Worm (Caenorhabditis elegans) whole organism, L3 larva: Measurements from ENCODE around the gene M04B2.7.
A peak's percentile ranks its signal among the peaks of the same experiment; 100 is the strongest.

Experiments used
- R02D3.7 ChIP-seq: fragments of 150-350 bp; optimal IDR thresholded peaks from 2 replicates; lab custom pipeline; 2014; ENCODE audit warnings: missing biosample characterization, missing genetic modification characterization
- aly-2 ChIP-seq: fragments of 150-350 bp; optimal IDR thresholded peaks from 2 replicates; lab custom pipeline; 2014; ENCODE audit warnings: missing biosample characterization, missing genetic modification characterization
- ama-1 ChIP-seq: fragments of 150-350 bp; optimal IDR thresholded peaks from 2 replicates; lab custom pipeline; 2018
- ceh-16 ChIP-seq: sonication (generic microtip); optimal IDR thresholded peaks from 2 replicates; lab custom pipeline; 2017; ENCODE audit warnings: missing biosample characterization, missing genetic modification characterization
- ceh-28 ChIP-seq: fragments of 150-350 bp; optimal IDR thresholded peaks from 2 replicates; lab custom pipeline; 2014; ENCODE audit warnings: missing biosample characterization, missing genetic modification reagents, missing genetic modification characterization
- ceh-82 ChIP-seq: fragments of 150-350 bp; optimal IDR thresholded peaks from 2 replicates; lab custom pipeline; 2014; ENCODE audit warnings: missing biosample characterization, missing genetic modification characterization
- ceh-9 ChIP-seq: sonication (generic microtip); optimal IDR thresholded peaks from 2 replicates; lab custom pipeline; 2018; ENCODE audit warnings: missing biosample characterization, missing genetic modification characterization
- daf-12 ChIP-seq: fragments of 150-350 bp; optimal IDR thresholded peaks from 2 replicates; lab custom pipeline; 2014; ENCODE audit warnings: missing biosample characterization, missing genetic modification reagents, missing genetic modification characterization
- egl-27 ChIP-seq: sonication (generic microtip); optimal IDR thresholded peaks from 4 replicates; lab custom pipeline; 2017; ENCODE audit warnings: missing biosample characterization, missing genetic modification reagents, missing genetic modification characterization
- egl-5 ChIP-seq: fragments of 150-350 bp; optimal IDR thresholded peaks from 2 replicates; lab custom pipeline; 2017; ENCODE audit warnings: missing biosample characterization, missing genetic modification reagents, missing genetic modification characterization, inconsistent platforms
- elt-2 ChIP-seq: sonication (generic microtip); optimal IDR thresholded peaks from 2 replicates; lab custom pipeline; 2016; ENCODE audit warnings: missing genetic modification reagents, mild to moderate bottlenecking, missing genetic modification characterization, missing compliant biosample characterization
- elt-3 ChIP-seq, 3 experiments: fragments of 150-350 bp in 1 of 3; sonication (generic microtip) in 2 of 3; optimal IDR thresholded peaks; 2 replicates in 2 of 3; 4 replicates in 1 of 3; lab custom pipeline; 2014 to 2017; ENCODE audit warnings: missing biosample characterization in 3 of 3, missing genetic modification characterization in 3 of 3
- eor-1 ChIP-seq, 2 experiments: fragments of 150-350 bp; optimal IDR thresholded peaks; 2 replicates each; lab custom pipeline; 2014 to 2018; ENCODE audit warnings: missing biosample characterization in 2 of 2, missing genetic modification characterization in 2 of 2
- fkh-2 ChIP-seq: fragments of 150-350 bp; optimal IDR thresholded peaks from 2 replicates; lab custom pipeline; 2014; ENCODE audit warnings: missing biosample characterization, missing genetic modification reagents, missing genetic modification characterization
- hmg-11 ChIP-seq: sonication (generic microtip); optimal IDR thresholded peaks from 2 replicates; lab custom pipeline; 2016; ENCODE audit warnings: missing genetic modification characterization, missing compliant biosample characterization
- jun-1 ChIP-seq: fragments of 150-350 bp; optimal IDR thresholded peaks from 2 replicates; lab custom pipeline; 2014; ENCODE audit warnings: missing biosample characterization, missing genetic modification reagents, missing genetic modification characterization
- lin-15B ChIP-seq: fragments of 150-350 bp; optimal IDR thresholded peaks from 2 replicates; lab custom pipeline; 2014; ENCODE audit warnings: missing biosample characterization, missing genetic modification characterization
- lin-39 ChIP-seq: fragments of 150-350 bp; optimal IDR thresholded peaks from 2 replicates; lab custom pipeline; 2018; ENCODE audit warnings: missing biosample characterization, missing genetic modification reagents, missing genetic modification characterization
- lsy-12 ChIP-seq: sonication (generic microtip); optimal IDR thresholded peaks from 2 replicates; lab custom pipeline; 2016; ENCODE audit warnings: mild to moderate bottlenecking, missing genetic modification characterization, missing compliant biosample characterization
- mdl-1 ChIP-seq: fragments of 150-350 bp; optimal IDR thresholded peaks from 2 replicates; lab custom pipeline; 2014; ENCODE audit warnings: missing biosample characterization, missing genetic modification characterization
- mml-1 ChIP-seq: fragments of 150-350 bp; sonication (generic microtip); optimal IDR thresholded peaks from 3 replicates; lab custom pipeline; 2014; ENCODE audit warnings: missing biosample characterization, missing genetic modification characterization
- nfya-1 ChIP-seq: sonication (generic microtip); optimal IDR thresholded peaks from 2 replicates; lab custom pipeline; 2017; ENCODE audit warnings: missing genetic modification characterization, mild to moderate bottlenecking, missing compliant biosample characterization, antibody characterized with exemption, moderate library complexity; ENCODE audit not compliant: insufficient read depth
- nhr-11 ChIP-seq: fragments of 150-350 bp; optimal IDR thresholded peaks from 2 replicates; lab custom pipeline; 2014; ENCODE audit warnings: missing biosample characterization, missing genetic modification characterization
- nhr-12 ChIP-seq: fragments of 150-350 bp; optimal IDR thresholded peaks from 2 replicates; lab custom pipeline; 2014; ENCODE audit warnings: missing biosample characterization, missing genetic modification characterization
- nhr-237 ChIP-seq: fragments of 150-350 bp; optimal IDR thresholded peaks from 2 replicates; lab custom pipeline; 2014; ENCODE audit warnings: missing biosample characterization, missing genetic modification characterization
- nhr-25 ChIP-seq: sonication (generic microtip); optimal IDR thresholded peaks from 2 replicates; lab custom pipeline; 2017; ENCODE audit warnings: missing biosample characterization, missing genetic modification characterization
- nhr-28 ChIP-seq: fragments of 150-350 bp; optimal IDR thresholded peaks from 2 replicates; lab custom pipeline; 2014; ENCODE audit warnings: missing biosample characterization, missing genetic modification characterization
- nhr-43 ChIP-seq: sonication (generic microtip); optimal IDR thresholded peaks from 2 replicates; lab custom pipeline; 2016; ENCODE audit warnings: mild to moderate bottlenecking, missing genetic modification characterization, missing compliant biosample characterization; ENCODE audit not compliant: poor library complexity, severe bottlenecking
- nhr-67 ChIP-seq: fragments of 150-350 bp; optimal IDR thresholded peaks from 2 replicates; lab custom pipeline; 2014; ENCODE audit warnings: missing biosample characterization, missing genetic modification characterization
- pha-4 ChIP-seq: fragments of 150-350 bp; optimal IDR thresholded peaks from 2 replicates; lab custom pipeline; 2014; ENCODE audit warnings: missing biosample characterization, missing genetic modification reagents, missing genetic modification characterization
- pqm-1 ChIP-seq: fragments of 150-350 bp; optimal IDR thresholded peaks from 2 replicates; lab custom pipeline; 2017; ENCODE audit warnings: missing biosample characterization, missing genetic modification characterization, inconsistent platforms
- sea-2 ChIP-seq: fragments of 150-350 bp; sonication (generic microtip); optimal IDR thresholded peaks from 4 replicates; lab custom pipeline; 2014; ENCODE audit warnings: missing biosample characterization, missing genetic modification reagents, missing genetic modification characterization
- skn-1 ChIP-seq: fragments of 150-350 bp; optimal IDR thresholded peaks from 2 replicates; lab custom pipeline; 2014; ENCODE audit warnings: missing biosample characterization, missing genetic modification characterization
- snpc-4 ChIP-seq: fragments of 150-350 bp; optimal IDR thresholded peaks from 2 replicates; lab custom pipeline; 2014; ENCODE audit warnings: missing biosample characterization, missing genetic modification characterization
- tbx-2 ChIP-seq: sonication (generic microtip); optimal IDR thresholded peaks from 2 replicates; lab custom pipeline; 2016; ENCODE audit warnings: mild to moderate bottlenecking, missing genetic modification characterization, missing compliant biosample characterization
- unc-39 ChIP-seq: sonication (generic microtip); optimal IDR thresholded peaks from 4 replicates; lab custom pipeline; 2017; ENCODE audit warnings: missing biosample characterization, missing genetic modification characterization
- unc-62 ChIP-seq: fragments of 150-350 bp; sonication (generic microtip); optimal IDR thresholded peaks from 4 replicates; lab custom pipeline; 2014; ENCODE audit warnings: missing biosample characterization, missing genetic modification reagents, missing genetic modification characterization
- zag-1 ChIP-seq: fragments of 150-350 bp; optimal IDR thresholded peaks from 2 replicates; lab custom pipeline; 2014; ENCODE audit warnings: missing biosample characterization, missing genetic modification characterization
- ztf-11 ChIP-seq: fragments of 150-350 bp; optimal IDR thresholded peaks from 2 replicates; lab custom pipeline; 2014; ENCODE audit warnings: missing biosample characterization, missing genetic modification characterization
- ztf-4 ChIP-seq: fragments of 150-350 bp; optimal IDR thresholded peaks from 2 replicates; lab custom pipeline; 2014; ENCODE audit warnings: missing biosample characterization, missing genetic modification characterization

M04B2.7 gene

DNA sequence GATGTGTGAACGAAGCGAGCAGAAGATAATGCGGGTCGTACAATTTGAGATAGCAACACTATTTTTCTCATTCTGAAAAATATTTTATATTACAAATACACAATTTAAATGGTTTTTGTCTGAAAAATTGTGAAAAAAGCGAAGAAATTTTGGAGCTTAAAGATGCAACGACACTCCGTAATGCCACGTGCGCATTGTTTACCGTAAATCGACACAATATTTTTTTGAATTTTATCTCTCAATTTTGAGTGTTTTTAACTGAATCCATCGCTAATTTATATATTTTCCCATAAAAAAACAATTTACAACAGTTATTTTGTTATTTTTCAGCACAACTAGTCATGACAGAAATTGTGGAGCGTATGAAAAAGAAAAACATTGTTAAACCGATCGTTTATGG lies 27.6 kb downstream of the M04B2.7 start, which contains the start of the genes M04B2.4 and gfl-1:
Gene M04B2.4 (minus strand): TSS at position 72 of the 400 bp plus-strand sequence.
Gene gfl-1 (plus strand): TSS at position 331 of the 400 bp plus-strand sequence.
- TF ChIP-seq fkh-2 (no peak), pha-4 (peak; percentile 64), nhr-28 (no peak), nhr-237 (tag; lab: Kevin White, UChicago) (no peak), pqm-1 (tag; lab: Kevin White, UChicago) (peak; percentile 10), nhr-11 (tag; lab: Kevin White, UChicago) (no peak), elt-2 (tag; lab: Kevin White, UChicago) (peak; percentile 1), mdl-1 (no peak), skn-1 (no peak), eor-1 (tag; optimal IDR thresholded peaks at IDR 0.05; lab: Kevin White, UChicago) (no peak), ceh-82 (tag; lab: Kevin White, UChicago) (no peak), ama-1 (lab: Kevin White, UChicago) (no peak), egl-5 (tag; lab: Kevin White, UChicago) (no peak), sea-2 (GFP tag; lab: Kevin White, UChicago) (no peak), lin-39 (tag; lab: Kevin White, UChicago) (no peak), lin-15B (peak; percentile 23), snpc-4 (tag; lab: Kevin White, UChicago) (no peak), nhr-67 (tag; lab: Kevin White, UChicago) (no peak), nhr-43 (tag; lab: Kevin White, UChicago) (no peak), ztf-4 (no peak), ceh-28 (tag; lab: Kevin White, UChicago) (no peak), unc-62 (GFP tag; lab: Kevin White, UChicago) (no peak), lsy-12 (no peak), jun-1 (tag; lab: Kevin White, UChicago) (no peak), hmg-11 (tag; lab: Kevin White, UChicago) (no peak), egl-27 (tag; lab: Kevin White, UChicago) (no peak), aly-2 (tag; lab: Kevin White, UChicago) (no peak), daf-12 (tag; lab: Kevin White, UChicago) (no peak), nhr-12 (tag; lab: Kevin White, UChicago) (no peak), R02D3.7 (tag; lab: Kevin White, UChicago) (peak; percentile 93), tbx-2 (tag; lab: Kevin White, UChicago) (no peak), zag-1 (tag; lab: Kevin White, UChicago) (no peak), nfya-1 (peak; percentile 44), elt-3 (tag; optimal IDR thresholded peaks at IDR 0.05; lab: Kevin White, UChicago) (no peak), ztf-11 (tag; lab: Kevin White, UChicago) (no peak)
- TF ChIP-seq, all 47 proteins: peak for 6

DNA sequence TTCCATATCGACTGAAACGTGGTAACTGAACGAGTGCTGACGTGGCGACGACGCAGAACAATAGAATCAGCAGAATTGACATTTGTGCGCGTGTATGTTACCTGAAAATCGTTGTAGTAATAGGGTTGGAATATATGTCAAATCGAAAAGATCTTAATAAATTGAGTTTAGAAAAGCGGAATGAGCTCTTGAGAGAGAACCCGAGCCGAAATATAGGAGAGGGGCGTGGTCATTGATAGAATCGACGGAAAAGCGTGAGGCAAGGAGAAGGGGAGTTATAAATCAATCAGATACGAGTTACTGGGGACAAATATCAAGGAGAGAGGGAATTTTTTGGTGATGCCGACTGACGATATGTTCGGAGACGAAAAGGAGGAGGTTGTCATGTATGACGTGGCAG lies 37.9 kb downstream of the M04B2.7 start, which contains the start of gene M04B2.6:
Gene M04B2.6 (minus strand): TSS at position 101 of the 400 bp plus-strand sequence.
- no peak for TF ChIP-seq lsy-12
- no peak for TF ChIP-seq skn-1
- TF ChIP-seq nhr-67 (tag; lab: Kevin White, UChicago), result no peak
- no peak for TF ChIP-seq mml-1 (tag; lab: Kevin White, UChicago)
- no peak for TF ChIP-seq ceh-9 (tag; lab: Kevin White, UChicago)
- no peak for TF ChIP-seq tbx-2 (tag; lab: Kevin White, UChicago)
- TF ChIP-seq snpc-4 (tag; lab: Kevin White, UChicago), result no peak
- no peak for TF ChIP-seq ztf-11 (tag; lab: Kevin White, UChicago)
- TF ChIP-seq pqm-1 (tag; lab: Kevin White, UChicago), result no peak
- TF ChIP-seq mdl-1, result no peak
- TF ChIP-seq fkh-2, result no peak

DNA sequence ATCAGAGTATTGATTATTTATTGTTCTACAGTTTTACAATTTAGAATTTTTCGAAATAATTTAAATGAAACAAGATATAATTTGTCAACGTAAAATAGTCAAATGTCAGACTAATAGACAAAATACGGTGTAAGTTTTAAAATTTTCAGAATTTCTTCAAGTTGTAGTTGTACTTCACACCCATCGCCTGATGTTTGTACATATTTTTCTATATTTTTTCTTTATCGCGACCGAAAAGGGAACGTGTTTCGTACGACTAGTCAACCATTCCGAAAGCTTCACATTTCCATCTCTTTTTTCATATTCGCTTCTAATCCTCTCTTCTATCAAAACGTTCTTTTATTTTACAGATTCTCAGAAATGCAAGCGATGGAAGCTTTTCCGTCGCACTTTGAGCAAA lies 44.2 kb downstream of the M04B2.7 start, which contains the start of gene twk-25:
Gene twk-25 (plus strand): TSS at position 301 of the 400 bp plus-strand sequence.
- TF ChIP-seq unc-39 (tag; lab: Kevin White, UChicago), result no peak
- no peak for TF ChIP-seq egl-27 (tag; lab: Kevin White, UChicago)
- TF ChIP-seq nhr-25 (tag; lab: Kevin White, UChicago), result no peak
- no peak for TF ChIP-seq ceh-16 (tag; lab: Kevin White, UChicago)
- no peak for TF ChIP-seq skn-1
- TF ChIP-seq snpc-4 (tag; lab: Kevin White, UChicago), result no peak
- TF ChIP-seq mml-1 (tag; lab: Kevin White, UChicago), result no peak
- TF ChIP-seq, all 47 proteins: peak for 0
